Worm (Caenorhabditis elegans): ENCODE data around the gene tps-1.

Gene tps-1

DNA sequence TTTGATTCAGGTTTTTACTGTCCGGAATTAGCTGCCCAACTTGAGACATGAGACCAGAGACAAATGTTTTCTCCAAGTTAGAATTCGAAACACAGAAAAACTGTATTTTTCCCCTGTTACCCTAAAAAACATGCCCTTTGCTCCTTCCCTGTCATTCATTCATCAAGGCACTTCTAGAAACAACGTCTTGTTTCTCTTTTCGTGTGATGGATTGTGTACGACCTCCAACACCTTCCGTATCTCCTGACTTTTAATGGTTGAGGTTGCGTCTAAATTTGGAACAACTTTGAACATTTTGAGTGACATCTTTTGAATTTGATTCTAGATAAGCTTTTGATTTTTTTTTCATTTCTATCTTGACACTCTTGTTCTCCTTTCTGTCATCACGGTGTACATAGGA lies 51.7 kb downstream of the tps-1 start:
- TF ChIP-seq lin-32 (GFP tag; optimal IDR thresholded peaks at IDR 0.05) (no peak), mls-2 (tag; optimal IDR thresholded peaks at IDR 0.05) (no peak), M03D4.4 (tag; optimal IDR thresholded peaks at IDR 0.05) (no peak), unc-120 (tag; optimal IDR thresholded peaks at IDR 0.05; ENCODE audit: poor library complexity, severe bottlenecking) (no peak), lsy-2 (tag; optimal IDR thresholded peaks at IDR 0.05) (no peak), ham-2 (GFP tag; optimal IDR thresholded peaks at IDR 0.05) (no peak), sem-2 (GFP tag; optimal IDR thresholded peaks at IDR 0.05) (no peak), ces-1 (GFP tag; optimal IDR thresholded peaks at IDR 0.05) (no peak), snpc-4 (tag; optimal IDR thresholded peaks at IDR 0.05) (no peak), mab-5 (tag; optimal IDR thresholded peaks at IDR 0.05) (no peak), ceh-83 (GFP tag; optimal IDR thresholded peaks at IDR 0.05) (no peak), nhr-76 (tag; optimal IDR thresholded peaks at IDR 0.05) (no peak), nhr-237 (tag; optimal IDR thresholded peaks at IDR 0.05) (no peak), nhr-12 (tag; optimal IDR thresholded peaks at IDR 0.05) (no peak), mep-1 (tag; optimal IDR thresholded peaks at IDR 0.05) (no peak)

DNA sequence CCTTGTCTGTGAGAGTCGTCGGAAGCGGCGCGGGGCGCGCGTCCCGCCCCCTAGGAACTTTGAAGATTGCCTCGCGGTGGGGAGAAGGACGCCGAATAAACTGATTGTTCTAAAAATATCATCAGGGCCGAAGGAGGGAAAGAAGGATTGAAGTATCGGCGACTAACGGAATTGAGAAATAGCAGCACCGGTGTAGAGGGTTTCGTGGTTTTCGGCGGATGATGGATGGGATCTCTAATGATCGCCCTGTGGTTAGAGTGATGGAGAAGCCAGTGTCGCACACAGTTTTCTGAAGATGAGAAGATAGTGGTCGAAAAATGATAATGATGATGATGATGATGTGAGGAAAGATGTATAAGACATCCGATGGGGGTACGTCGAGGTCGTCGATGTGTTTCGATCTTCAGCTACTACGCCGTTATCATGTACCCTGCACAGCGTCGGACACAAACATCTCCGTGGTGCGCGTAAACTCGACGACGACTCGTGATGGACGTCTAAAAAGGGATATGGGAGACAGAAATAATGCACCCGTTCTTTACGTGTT lies 52.7 kb downstream of the tps-1 start, which contains the start of gene osm-11:
osm-11 (minus strand) TSS at position 51 of the 547 bp plus-strand sequence.
- TF ChIP-seq zip-8 (tag; optimal IDR thresholded peaks at IDR 0.05): no peak
- no peak for TF ChIP-seq M03D4.4 (tag; optimal IDR thresholded peaks at IDR 0.05)
- no peak for TF ChIP-seq unc-120 (tag; optimal IDR thresholded peaks at IDR 0.05; ENCODE audit: poor library complexity, severe bottlenecking)
- TF ChIP-seq pha-4 (tag; optimal IDR thresholded peaks at IDR 0.05): no peak
- no peak for TF ChIP-seq nhr-76 (tag; optimal IDR thresholded peaks at IDR 0.05)
- TF ChIP-seq lin-32 (GFP tag; optimal IDR thresholded peaks at IDR 0.05): no peak
- no peak for TF ChIP-seq nhr-2 (tag; optimal IDR thresholded peaks at IDR 0.05)
- no peak for TF ChIP-seq unc-62 (GFP tag; optimal IDR thresholded peaks at IDR 0.05)
- TF ChIP-seq snpc-4 (tag; optimal IDR thresholded peaks at IDR 0.05): no peak
- no peak for TF ChIP-seq bed-3 (GFP tag; optimal IDR thresholded peaks at IDR 0.05)
- no peak for TF ChIP-seq ces-1 (GFP tag; optimal IDR thresholded peaks at IDR 0.05)
- no peak for TF ChIP-seq lin-13 (tag; optimal IDR thresholded peaks at IDR 0.05)
- TF ChIP-seq ceh-43 (GFP tag; optimal IDR thresholded peaks at IDR 0.05): no peak
- no peak for TF ChIP-seq mab-5 (tag; optimal IDR thresholded peaks at IDR 0.05)
- TF ChIP-seq nhr-28 (tag; optimal IDR thresholded peaks at IDR 0.05): no peak
- TF ChIP-seq ztf-11 (tag; optimal IDR thresholded peaks at IDR 0.05): no peak
- TF ChIP-seq nhr-12 (tag; optimal IDR thresholded peaks at IDR 0.05): no peak
- TF ChIP-seq sem-2 (GFP tag; optimal IDR thresholded peaks at IDR 0.05): no peak
- no peak for TF ChIP-seq ceh-83 (GFP tag; optimal IDR thresholded peaks at IDR 0.05)

DNA sequence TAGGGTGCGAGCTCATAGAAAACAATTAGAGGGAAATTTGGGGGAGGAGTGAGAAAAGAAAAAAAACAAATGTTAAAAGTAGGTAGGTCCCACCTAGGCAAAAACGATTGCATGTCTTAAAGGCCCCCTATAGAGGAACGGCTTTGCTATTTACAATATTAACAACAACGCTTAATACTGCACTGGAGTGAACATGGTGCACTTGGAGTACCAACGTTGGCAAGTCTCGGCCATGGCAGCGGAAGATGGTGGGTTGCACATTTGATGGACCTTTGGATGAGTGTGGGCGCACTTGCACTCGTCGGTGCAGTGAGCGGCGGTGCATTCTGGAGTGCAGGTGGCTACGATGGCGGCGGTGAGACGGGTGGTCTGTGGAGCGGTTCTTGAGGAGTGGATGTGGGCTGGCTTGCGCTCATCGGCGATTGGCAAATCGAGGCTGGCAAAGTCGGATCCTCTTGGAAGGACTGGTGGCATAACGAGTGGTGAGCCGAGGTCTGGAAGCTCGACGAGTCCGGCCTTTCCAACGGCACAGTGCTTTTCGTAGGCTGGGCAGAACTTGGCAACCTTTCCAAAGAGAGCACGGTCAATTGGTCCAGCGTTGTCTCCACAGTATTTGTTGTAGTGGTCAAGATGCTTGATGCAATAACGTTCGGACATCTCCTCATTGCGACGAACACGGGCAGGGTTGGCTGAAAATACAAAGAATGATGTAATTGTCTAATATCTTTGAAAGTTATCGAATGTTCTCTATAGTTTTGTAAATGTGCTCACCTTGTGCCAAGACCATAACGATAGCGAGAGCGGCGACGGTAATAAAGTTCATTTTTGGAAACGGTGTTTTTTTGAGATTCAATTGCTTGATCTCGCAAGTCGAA lies 53.5 kb downstream of the tps-1 start:
- TF ChIP-seq mep-1 (tag; optimal IDR thresholded peaks at IDR 0.05): no peak

DNA sequence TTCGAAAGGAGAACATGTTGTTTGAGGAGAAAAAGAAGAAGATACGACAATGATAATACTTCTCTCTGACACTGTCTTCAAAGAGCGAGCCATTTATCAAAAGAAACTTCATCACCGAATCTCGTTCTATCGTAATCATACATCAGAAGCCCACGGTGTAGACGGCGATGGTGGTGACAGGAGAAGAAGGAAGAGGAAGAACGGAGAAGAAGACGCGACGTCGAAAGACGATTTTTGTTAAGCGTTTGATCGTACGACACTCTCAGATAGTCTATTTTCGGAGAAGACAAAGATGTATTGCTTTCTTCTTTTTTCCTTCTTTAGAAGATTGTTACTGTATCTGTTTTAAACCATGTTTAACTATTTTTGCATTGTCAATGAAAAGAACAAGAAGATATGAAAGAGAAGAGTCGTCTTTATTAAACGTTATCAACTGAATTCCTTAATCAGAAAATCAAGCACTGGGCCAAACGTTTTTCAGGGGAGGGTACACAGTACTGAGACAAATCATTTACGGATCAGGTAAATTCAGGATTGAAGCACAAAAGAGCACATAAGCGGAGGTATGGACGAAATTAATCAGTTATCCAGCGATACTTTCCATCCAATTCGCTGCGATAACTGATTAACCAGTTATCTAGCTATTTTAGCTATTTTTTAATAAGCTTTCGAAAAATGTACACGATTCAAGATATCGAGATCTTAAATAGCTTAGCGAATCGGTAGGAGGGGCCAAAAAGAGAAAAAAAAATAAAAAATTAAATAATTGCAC lies 54.3 kb downstream of the tps-1 start:
- TF ChIP-seq zip-8 (tag; optimal IDR thresholded peaks at IDR 0.05) (no peak), hlh-1 (tag; optimal IDR thresholded peaks at IDR 0.05) (no peak), mab-5 (tag; optimal IDR thresholded peaks at IDR 0.05) (no peak), sem-2 (GFP tag; optimal IDR thresholded peaks at IDR 0.05) (no peak), unc-62 (GFP tag; optimal IDR thresholded peaks at IDR 0.05) (no peak), ces-1 (GFP tag; optimal IDR thresholded peaks at IDR 0.05) (no peak), elt-3 (tag; optimal IDR thresholded peaks at IDR 0.05) (no peak), nhr-12 (tag; optimal IDR thresholded peaks at IDR 0.05) (no peak), ztf-11 (tag; optimal IDR thresholded peaks at IDR 0.05) (no peak), cnd-1 (tag; optimal IDR thresholded peaks at IDR 0.05) (no peak), ham-2 (GFP tag; optimal IDR thresholded peaks at IDR 0.05) (no peak), ceh-83 (GFP tag; optimal IDR thresholded peaks at IDR 0.05) (no peak), unc-39 (tag; optimal IDR thresholded peaks at IDR 0.05) (no peak), lsy-2 (tag; optimal IDR thresholded peaks at IDR 0.05) (no peak), pha-4 (tag; optimal IDR thresholded peaks at IDR 0.05) (no peak), tbx-8 (GFP tag; optimal IDR thresholded peaks at IDR 0.05) (no peak), nhr-2 (tag; optimal IDR thresholded peaks at IDR 0.05) (no peak), nhr-28 (tag; optimal IDR thresholded peaks at IDR 0.05) (no peak), bed-3 (GFP tag; optimal IDR thresholded peaks at IDR 0.05) (no peak), ceh-39 (tag; optimal IDR thresholded peaks at IDR 0.05) (no peak)
